Worm (Caenorhabditis elegans) whole organism, late embryonic: Measurements from ENCODE around the gene C30H6.8.

ENCODE experiments used
- F13H6.1 ChIP-seq: sonication (generic microtip); optimal IDR thresholded peaks from 2 replicates; lab custom pipeline; 2016; ENCODE audit warnings: missing genetic modification characterization, missing compliant biosample characterization
- ceh-19 ChIP-seq: fragments of 200-800 bp; sonication (Bioruptor generic); optimal IDR thresholded peaks from 2 replicates; lab custom pipeline; 2018; ENCODE audit warnings: mild to moderate bottlenecking, missing genetic modification characterization, missing compliant biosample characterization
- ceh-22 ChIP-seq: sonication (generic microtip); optimal IDR thresholded peaks from 2 replicates; lab custom pipeline; 2017; ENCODE audit warnings: missing biosample characterization, missing genetic modification characterization
- ceh-6 ChIP-seq: fragments of 200-800 bp; sonication (Bioruptor generic); optimal IDR thresholded peaks from 2 replicates; lab custom pipeline; 2018; ENCODE audit warnings: mild to moderate bottlenecking, missing genetic modification characterization, missing compliant biosample characterization
- dmd-4 ChIP-seq: sonication (generic microtip); optimal IDR thresholded peaks from 2 replicates; lab custom pipeline; 2016; ENCODE audit warnings: borderline replicate concordance, missing genetic modification characterization, missing compliant biosample characterization
- elt-2 ChIP-seq: sonication (generic microtip); optimal IDR thresholded peaks from 2 replicates; lab custom pipeline; 2016; ENCODE audit warnings: missing genetic modification reagents, missing genetic modification characterization, missing compliant biosample characterization
- lin-11 ChIP-seq: fragments of 200-800 bp; sonication (Bioruptor generic); optimal IDR thresholded peaks from 2 replicates; lab custom pipeline; 2018; ENCODE audit warnings: mild to moderate bottlenecking, missing genetic modification characterization, missing compliant biosample characterization
- nfya-1 ChIP-seq: sonication (generic microtip); optimal IDR thresholded peaks from 2 replicates; lab custom pipeline; 2017; ENCODE audit warnings: missing genetic modification characterization, mild to moderate bottlenecking, missing compliant biosample characterization, antibody characterized with exemption, moderate library complexity
- pqm-1 ChIP-seq: sonication (generic microtip); optimal IDR thresholded peaks from 2 replicates; lab custom pipeline; 2016; ENCODE audit warnings: missing genetic modification characterization, missing compliant biosample characterization

DNA sequence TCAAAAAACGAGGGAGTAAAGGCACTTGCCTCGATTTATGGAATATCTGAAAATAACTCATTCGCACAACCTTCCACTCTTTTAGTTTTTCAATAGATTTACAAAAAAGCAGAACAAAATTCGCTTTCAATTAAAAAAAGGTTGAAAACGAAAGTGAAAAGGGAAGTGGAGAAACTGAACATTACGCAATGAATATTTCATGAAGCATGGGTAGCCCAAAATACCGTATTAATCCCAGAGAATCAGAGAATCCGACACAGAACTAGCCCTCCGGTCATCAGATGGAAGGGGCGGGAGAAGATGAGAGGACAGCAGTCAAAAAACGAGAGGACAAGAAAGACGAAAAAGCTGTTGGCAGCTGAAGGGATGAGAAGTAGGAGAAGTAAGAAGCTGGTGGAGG, 10.7 kb upstream of the C30H6.8 start, which contains the start of gene C30H6.5:
- TF ChIP-seq ceh-22 (tag; lab: Kevin White, UChicago): no peak
- no peak for TF ChIP-seq F13H6.1 (tag; lab: Kevin White, UChicago)
- TF ChIP-seq dmd-4 (tag; lab: Kevin White, UChicago): no peak
- no peak for TF ChIP-seq ceh-6
- TF ChIP-seq nfya-1 (tag; lab: Kevin White, UChicago): no peak
- no peak for TF ChIP-seq ceh-19 (GFP tag; lab: Kevin White, UChicago)
- no peak for TF ChIP-seq elt-2 (tag; lab: Kevin White, UChicago)
- no peak for TF ChIP-seq lin-11 (tag; lab: Kevin White, UChicago)
- TF ChIP-seq pqm-1 (tag; lab: Kevin White, UChicago): no peak
